Worm (Caenorhabditis elegans) whole organism, late embryonic: ENCODE results near the gene daf-36.

ENCODE experiments used
- C08G9.2 ChIP-seq: sonication (generic microtip); optimal IDR thresholded peaks from 2 replicates; lab custom pipeline; 2016; ENCODE audit warnings: mild to moderate bottlenecking, missing genetic modification characterization, moderate library complexity, missing compliant biosample characterization
- F13H6.1 ChIP-seq: sonication (generic microtip); optimal IDR thresholded peaks from 2 replicates; lab custom pipeline; 2016; ENCODE audit warnings: missing genetic modification characterization, missing compliant biosample characterization
- K02D7.2 ChIP-seq: sonication (generic microtip); optimal IDR thresholded peaks from 2 replicates; lab custom pipeline; 2017; ENCODE audit warnings: mild to moderate bottlenecking, missing genetic modification characterization, missing compliant biosample characterization
- T23F11.4 ChIP-seq: fragments of 200-800 bp; sonication (Bioruptor generic); optimal IDR thresholded peaks from 2 replicates; lab custom pipeline; 2018; ENCODE audit warnings: mild to moderate bottlenecking, missing genetic modification characterization, missing compliant biosample characterization
- ceh-18 ChIP-seq: sonication (generic microtip); optimal IDR thresholded peaks from 2 replicates; lab custom pipeline; 2016; ENCODE audit warnings: missing genetic modification characterization, missing compliant biosample characterization
- ceh-2 ChIP-seq: sonication (generic microtip); optimal IDR thresholded peaks from 2 replicates; lab custom pipeline; 2016; ENCODE audit warnings: missing genotype, missing genetic modification characterization, missing compliant biosample characterization
- ceh-24 ChIP-seq: sonication (generic microtip); optimal IDR thresholded peaks from 2 replicates; lab custom pipeline; 2016; ENCODE audit warnings: mild to moderate bottlenecking, missing genetic modification characterization, missing compliant biosample characterization
- ceh-31 ChIP-seq: sonication (generic microtip); optimal IDR thresholded peaks from 2 replicates; lab custom pipeline; 2016; ENCODE audit warnings: missing genetic modification characterization, missing compliant biosample characterization
- ceh-45 ChIP-seq: fragments of 200-800 bp; sonication (Bioruptor generic); IDR thresholded peaks from 2 replicates; pipeline ENCODE4 v1.3.6; 2022; ENCODE audit warnings: missing genetic modification reagents, missing genetic modification characterization, missing compliant biosample characterization
- ceh-48 ChIP-seq: sonication (generic microtip); optimal IDR thresholded peaks from 2 replicates; lab custom pipeline; 2016; ENCODE audit warnings: missing genetic modification characterization, inconsistent platforms, missing compliant biosample characterization
- ceh-6 ChIP-seq: fragments of 200-800 bp; sonication (Bioruptor generic); optimal IDR thresholded peaks from 2 replicates; lab custom pipeline; 2018; ENCODE audit warnings: mild to moderate bottlenecking, missing genetic modification characterization, missing compliant biosample characterization
- ceh-9 ChIP-seq: sonication (generic microtip); optimal IDR thresholded peaks from 2 replicates; lab custom pipeline; 2016; ENCODE audit warnings: mild to moderate bottlenecking, missing genetic modification characterization, inconsistent platforms, missing compliant biosample characterization
- dmd-4 ChIP-seq: sonication (generic microtip); optimal IDR thresholded peaks from 2 replicates; lab custom pipeline; 2016; ENCODE audit warnings: borderline replicate concordance, missing genetic modification characterization, missing compliant biosample characterization
- elt-2 ChIP-seq: sonication (generic microtip); optimal IDR thresholded peaks from 2 replicates; lab custom pipeline; 2016; ENCODE audit warnings: missing genetic modification reagents, missing genetic modification characterization, missing compliant biosample characterization
- ets-4 ChIP-seq: sonication (generic microtip); optimal IDR thresholded peaks from 2 replicates; lab custom pipeline; 2016; ENCODE audit warnings: missing genetic modification characterization, missing compliant biosample characterization
- fax-1 ChIP-seq: sonication (generic microtip); optimal IDR thresholded peaks from 2 replicates; lab custom pipeline; 2016; ENCODE audit warnings: missing genotype, missing genetic modification characterization, missing compliant biosample characterization
- fkh-10 ChIP-seq: fragments of 150-350 bp; optimal IDR thresholded peaks from 2 replicates; lab custom pipeline; 2014; ENCODE audit warnings: missing biosample characterization, missing genetic modification reagents, missing genetic modification characterization
- gmeb-2 ChIP-seq: sonication (generic microtip); optimal IDR thresholded peaks from 2 replicates; lab custom pipeline; 2016; ENCODE audit warnings: missing genetic modification characterization, inconsistent platforms, missing compliant biosample characterization
- hlh-13 ChIP-seq: fragments of 200-800 bp; sonication (Bioruptor generic); optimal IDR thresholded peaks from 2 replicates; lab custom pipeline; 2018; ENCODE audit warnings: mild to moderate bottlenecking, missing genetic modification characterization, missing compliant biosample characterization
- hlh-30 ChIP-seq: sonication (generic microtip); optimal IDR thresholded peaks from 2 replicates; lab custom pipeline; 2017; ENCODE audit warnings: antibody characterized with exemption, missing genetic modification characterization, missing compliant biosample characterization; ENCODE audit not compliant: insufficient read depth
- hlh-6 ChIP-seq: sonication (generic microtip); optimal IDR thresholded peaks from 2 replicates; lab custom pipeline; 2016; ENCODE audit warnings: missing genotype, missing genetic modification characterization, missing compliant biosample characterization
- lim-6 ChIP-seq: sonication (generic microtip); optimal IDR thresholded peaks from 2 replicates; lab custom pipeline; 2016; ENCODE audit warnings: missing genetic modification characterization, missing compliant biosample characterization
- madf-2 ChIP-seq: sonication (generic microtip); optimal IDR thresholded peaks from 2 replicates; lab custom pipeline; 2017; ENCODE audit warnings: missing genetic modification characterization, missing compliant biosample characterization
- mec-3 ChIP-seq: sonication (generic microtip); optimal IDR thresholded peaks from 2 replicates; lab custom pipeline; 2016; ENCODE audit warnings: borderline replicate concordance, missing genetic modification characterization, missing compliant biosample characterization
- nfya-1 ChIP-seq: sonication (generic microtip); optimal IDR thresholded peaks from 2 replicates; lab custom pipeline; 2017; ENCODE audit warnings: missing genetic modification characterization, mild to moderate bottlenecking, missing compliant biosample characterization, antibody characterized with exemption, moderate library complexity
- nhr-232 ChIP-seq: sonication (generic microtip); optimal IDR thresholded peaks from 2 replicates; lab custom pipeline; 2016; ENCODE audit warnings: missing genetic modification characterization, missing compliant biosample characterization
- npax-4 ChIP-seq: sonication (generic microtip); optimal IDR thresholded peaks from 2 replicates; lab custom pipeline; 2016; ENCODE audit warnings: missing genetic modification characterization, missing compliant biosample characterization
- odd-2 ChIP-seq: sonication (generic microtip); optimal IDR thresholded peaks from 2 replicates; lab custom pipeline; 2017; ENCODE audit warnings: antibody characterized with exemption, mild to moderate bottlenecking, missing genetic modification characterization, missing compliant biosample characterization
- pqm-1 ChIP-seq: sonication (generic microtip); optimal IDR thresholded peaks from 2 replicates; lab custom pipeline; 2016; ENCODE audit warnings: missing genetic modification characterization, missing compliant biosample characterization
- ref-2 ChIP-seq: sonication (generic microtip); optimal IDR thresholded peaks from 2 replicates; lab custom pipeline; 2016; ENCODE audit warnings: missing genetic modification characterization, missing compliant biosample characterization
- sox-4 ChIP-seq: sonication (generic microtip); optimal IDR thresholded peaks from 2 replicates; lab custom pipeline; 2017; ENCODE audit warnings: mild to moderate bottlenecking, missing genetic modification characterization, inconsistent platforms, missing compliant biosample characterization
- syd-9 ChIP-seq: sonication (generic microtip); optimal IDR thresholded peaks from 2 replicates; lab custom pipeline; 2016; ENCODE audit warnings: mild to moderate bottlenecking, missing genetic modification characterization, moderate library complexity, missing compliant biosample characterization
- tbx-2 ChIP-seq: sonication (generic microtip); optimal IDR thresholded peaks from 2 replicates; lab custom pipeline; 2016; ENCODE audit warnings: missing genetic modification characterization, missing compliant biosample characterization
- ttx-3 ChIP-seq: sonication (generic microtip); optimal IDR thresholded peaks from 2 replicates; lab custom pipeline; 2016; ENCODE audit warnings: missing genetic modification reagents, missing genetic modification characterization, missing compliant biosample characterization
- unc-3 ChIP-seq, 2 experiments: fragments of 200-800 bp in 1 of 2; sonication (Bioruptor generic) in 1 of 2; sonication (generic microtip) in 1 of 2; conservative IDR thresholded peaks in 1 of 2; optimal IDR thresholded peaks in 1 of 2; 2 replicates each; pipeline versions ENCODE4 v1.3.6 to Lab custom; 2016 to 2022; ENCODE audit warnings: missing compliant biosample characterization in 2 of 2, missing genetic modification characterization in 2 of 2, missing genetic modification reagents in 1 of 2
- unc-42 ChIP-seq: sonication (generic microtip); optimal IDR thresholded peaks from 2 replicates; lab custom pipeline; 2016; ENCODE audit warnings: missing genotype, missing genetic modification characterization, missing compliant biosample characterization
- unc-55 ChIP-seq: sonication (generic microtip); optimal IDR thresholded peaks from 2 replicates; lab custom pipeline; 2017; ENCODE audit warnings: missing biosample characterization, missing genetic modification reagents, missing genetic modification characterization
- unc-86 ChIP-seq: sonication (generic microtip); optimal IDR thresholded peaks from 2 replicates; lab custom pipeline; 2016; ENCODE audit warnings: missing genetic modification characterization, missing compliant biosample characterization
- zip-5 ChIP-seq: sonication (generic microtip); optimal IDR thresholded peaks from 2 replicates; lab custom pipeline; 2016; ENCODE audit warnings: missing genetic modification characterization, missing compliant biosample characterization
- ztf-16 ChIP-seq: sonication (generic microtip); optimal IDR thresholded peaks from 2 replicates; lab custom pipeline; 2017; ENCODE audit warnings: missing genetic modification characterization, missing compliant biosample characterization

The daf-36 gene

ce11 chrV:10227333-10227732, 1.8 kb upstream of the daf-36 start, which contains the start of gene ttr-19:
ttr-19 (minus strand) TSS chrV:10227433.
- no peak for TF ChIP-seq zip-5
- TF ChIP-seq T23F11.4 (GFP tag; lab: Kevin White, UChicago) = no peak
- no peak for TF ChIP-seq sox-4
- TF ChIP-seq nfya-1 (tag; lab: Kevin White, UChicago) = no peak
- TF ChIP-seq npax-4 (tag; lab: Kevin White, UChicago) = no peak
- TF ChIP-seq ets-4 (tag; lab: Kevin White, UChicago) = no peak
- no peak for TF ChIP-seq pqm-1 (tag; lab: Kevin White, UChicago)
- no peak for TF ChIP-seq ceh-18 (tag; lab: Kevin White, UChicago)
- TF ChIP-seq mec-3 (tag; lab: Kevin White, UChicago) = no peak
- no peak for TF ChIP-seq hlh-6
- TF ChIP-seq lim-6 = no peak
- no peak for TF ChIP-seq C08G9.2 (tag; lab: Kevin White, UChicago)
- no peak for TF ChIP-seq fax-1 (tag; lab: Kevin White, UChicago)
- TF ChIP-seq tbx-2 (tag; lab: Kevin White, UChicago) = no peak
- TF ChIP-seq F13H6.1 = no peak
- no peak for TF ChIP-seq ceh-6 (GFP tag; lab: Kevin White, UChicago)
- no peak for TF ChIP-seq syd-9
- TF ChIP-seq nhr-232 = no peak

ce11 chrV:10224619-10225018, 891 bp downstream of the daf-36 start:
- no peak for TF ChIP-seq unc-3 (GFP tag; conservative IDR thresholded peaks at IDR 0.05; lab: Robert Waterston, UW)
- TF ChIP-seq unc-3 (tag; optimal IDR thresholded peaks at IDR 0.05; lab: Kevin White, UChicago) = no peak
- no peak for TF ChIP-seq dmd-4 (tag; lab: Kevin White, UChicago)
- no peak for TF ChIP-seq ceh-2 (tag; lab: Kevin White, UChicago)
- no peak for TF ChIP-seq ttx-3 (tag; lab: Kevin White, UChicago)
- TF ChIP-seq ref-2 (tag; lab: Kevin White, UChicago) = no peak
- TF ChIP-seq hlh-6 = no peak
- no peak for TF ChIP-seq ceh-18 (tag; lab: Kevin White, UChicago)
- TF ChIP-seq elt-2 (tag; lab: Kevin White, UChicago) = no peak
- no peak for TF ChIP-seq ceh-6 (GFP tag; lab: Kevin White, UChicago)
- TF ChIP-seq odd-2 = no peak
- TF ChIP-seq ceh-45 (GFP tag; lab: Robert Waterston, UW) = no peak
- TF ChIP-seq K02D7.2 (tag; lab: Kevin White, UChicago) = no peak
- no peak for TF ChIP-seq hlh-30 (tag; lab: Kevin White, UChicago)
- TF ChIP-seq, all 69 proteins: peak for 0

DNA sequence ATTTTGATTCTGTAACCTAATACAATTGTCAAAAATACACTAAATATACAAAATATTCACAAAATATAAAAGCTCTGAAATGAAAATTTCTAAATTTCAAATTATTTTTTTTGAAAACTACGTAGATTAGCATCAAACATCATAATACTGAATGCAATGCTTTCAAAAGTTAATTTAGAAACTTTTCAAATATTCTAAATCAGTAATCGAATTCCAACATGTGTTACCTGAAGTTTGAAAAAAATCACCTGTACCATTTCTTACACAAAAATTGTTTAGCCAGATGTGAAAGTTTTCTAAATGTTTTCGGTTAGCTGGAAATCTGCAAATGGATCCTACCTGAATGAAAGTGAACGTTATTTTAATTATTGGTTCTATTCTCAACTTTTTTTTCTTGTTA, 3.5 kb downstream of the daf-36 start, which contains the start of gene C12D8.20:
Gene C12D8.20 (plus strand): TSS at position 301 of the 400 bp plus-strand sequence.
- no peak for TF ChIP-seq nfya-1 (tag; lab: Kevin White, UChicago)
- TF ChIP-seq madf-2 (tag; lab: Kevin White, UChicago) = no peak
- no peak for TF ChIP-seq ceh-24
- TF ChIP-seq zip-5 = no peak
- TF ChIP-seq ceh-18 (tag; lab: Kevin White, UChicago) = no peak
- TF ChIP-seq ref-2 (tag; lab: Kevin White, UChicago) = no peak
- TF ChIP-seq ceh-31 (tag; lab: Kevin White, UChicago) = no peak
- TF ChIP-seq hlh-13 (GFP tag; lab: Kevin White, UChicago) = no peak
- TF ChIP-seq unc-42 (tag; lab: Kevin White, UChicago) = no peak
- TF ChIP-seq ztf-16 (tag; lab: Kevin White, UChicago) = no peak
- TF ChIP-seq unc-55 = no peak
- TF ChIP-seq fkh-10 (GFP tag; lab: Kevin White, UChicago) = no peak
- no peak for TF ChIP-seq dmd-4 (tag; lab: Kevin White, UChicago)
- no peak for TF ChIP-seq gmeb-2 (tag; lab: Kevin White, UChicago)
- no peak for TF ChIP-seq ceh-48 (tag; lab: Kevin White, UChicago)
- no peak for TF ChIP-seq ttx-3 (tag; lab: Kevin White, UChicago)
- TF ChIP-seq syd-9 = no peak
- TF ChIP-seq ceh-9 (tag; lab: Kevin White, UChicago) = no peak
- no peak for TF ChIP-seq unc-86
- TF ChIP-seq, all 69 proteins: peak for 0
